Worm (Caenorhabditis elegans) whole organism, young adult: ENCODE measurements around the gene T14B4.5.

Source experiments
- F22D6.2 ChIP-seq: sonication (generic microtip); optimal IDR thresholded peaks from 2 replicates; lab custom pipeline; 2016; ENCODE audit warnings: mild to moderate bottlenecking, missing genetic modification characterization, missing compliant biosample characterization
- Y67H2A.10 ChIP-seq: fragments of 200-800 bp; sonication (Bioruptor generic); conservative IDR thresholded peaks from 2 replicates; pipeline ENCODE4 v1.3.6; 2022; ENCODE audit warnings: missing genetic modification reagents, missing genetic modification characterization, missing compliant biosample characterization
- ama-1 ChIP-seq, 3 experiments: fragments of 150-350 bp in 1 of 3; sonication (generic microtip) in 2 of 3; optimal IDR thresholded peaks; 2 replicates each; lab custom pipeline; 2014 to 2018; ENCODE audit warnings: missing biosample characterization in 2 of 3, missing genetic modification characterization in 2 of 3, missing genetic modification reagents in 2 of 3
- atf-7 ChIP-seq: sonication (generic microtip); optimal IDR thresholded peaks from 2 replicates; lab custom pipeline; 2017; ENCODE audit warnings: mild to moderate bottlenecking, missing genetic modification characterization, missing compliant biosample characterization
- bed-1 ChIP-seq: fragments of 200-800 bp; sonication (Bioruptor generic); IDR thresholded peaks from 2 replicates; pipeline ENCODE4 v1.3.6; 2022; ENCODE audit warnings: missing genetic modification reagents, missing genetic modification characterization, missing compliant biosample characterization
- bed-2 ChIP-seq: fragments of 200-800 bp; sonication (Bioruptor generic); IDR thresholded peaks from 2 replicates; pipeline ENCODE4 v1.3.6; 2022; ENCODE audit warnings: missing genetic modification reagents, missing genetic modification characterization, missing compliant biosample characterization
- ceh-91 ChIP-seq: fragments of 200-800 bp; sonication (Bioruptor generic); IDR thresholded peaks from 2 replicates; pipeline ENCODE4 v1.3.6; 2022; ENCODE audit warnings: missing genetic modification reagents, missing genetic modification characterization, missing compliant biosample characterization
- dpl-1 ChIP-seq: fragments of 150-350 bp; optimal IDR thresholded peaks from 2 replicates; lab custom pipeline; 2014; ENCODE audit warnings: missing biosample characterization, missing genetic modification reagents, missing genetic modification characterization
- egl-18 ChIP-seq: fragments of 200-800 bp; sonication (Bioruptor generic); IDR thresholded peaks from 2 replicates; pipeline ENCODE4 v1.3.6; 2022; ENCODE audit warnings: missing genetic modification reagents, missing genetic modification characterization, missing compliant biosample characterization
- hmg-20 ChIP-seq: fragments of 200-800 bp; sonication (Bioruptor generic); IDR thresholded peaks from 2 replicates; pipeline ENCODE4 v1.3.6; 2022; ENCODE audit warnings: missing genetic modification reagents, missing genetic modification characterization, missing compliant biosample characterization
- sptf-2 ChIP-seq: fragments of 200-800 bp; sonication (Bioruptor generic); optimal IDR thresholded peaks from 2 replicates; lab custom pipeline; 2018; ENCODE audit warnings: mild to moderate bottlenecking, missing genetic modification characterization, missing compliant biosample characterization
- unc-130 ChIP-seq: sonication (generic microtip); optimal IDR thresholded peaks from 2 replicates; lab custom pipeline; 2016; ENCODE audit warnings: missing genetic modification reagents, missing genetic modification characterization, missing compliant biosample characterization
- unc-62 ChIP-seq: fragments of 150-350 bp; optimal IDR thresholded peaks from 2 replicates; lab custom pipeline; 2014; ENCODE audit warnings: missing biosample characterization, missing genetic modification reagents, missing genetic modification characterization
- zfh-2 ChIP-seq: fragments of 200-800 bp; sonication (Bioruptor generic); conservative IDR thresholded peaks from 2 replicates; pipeline ENCODE4 v1.3.6; 2022; ENCODE audit warnings: missing genetic modification reagents, missing genetic modification characterization, missing compliant biosample characterization

DNA sequence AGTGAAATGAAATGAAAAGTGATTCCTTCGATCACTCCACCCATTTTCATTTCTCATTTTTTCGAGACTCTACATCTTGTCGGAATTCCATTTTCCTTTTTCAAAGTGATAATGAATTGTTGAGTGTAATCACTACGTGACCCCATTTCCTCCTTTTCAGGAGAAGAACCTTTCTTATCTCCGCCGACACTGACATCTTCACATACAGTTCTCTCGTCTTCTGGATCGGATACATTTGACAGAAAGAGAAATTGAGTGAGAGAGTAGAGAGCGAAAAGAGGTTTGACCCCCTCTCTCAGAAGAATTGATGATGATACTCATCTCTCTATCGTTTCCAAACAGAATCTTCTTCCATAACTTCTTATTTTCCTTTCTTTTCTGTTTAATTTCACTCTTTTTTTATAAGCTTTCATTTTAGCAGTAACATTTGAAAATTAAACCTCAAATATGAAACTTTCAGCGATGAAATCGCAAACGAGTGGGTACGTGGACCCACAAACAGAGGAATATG lies 2.8 kb upstream of the T14B4.5 start, which contains the start of gene dpy-2:
- TF ChIP-seq egl-18 (GFP tag; lab: Robert Waterston, UW) (no peak), atf-7 (tag; lab: Kevin White, UChicago) (no peak), ama-1 (optimal IDR thresholded peaks at IDR 0.05; lab: Kevin White, UChicago) (no peak), ama-1 (GFP tag; optimal IDR thresholded peaks at IDR 0.05; lab: Kevin White, UChicago) (no peak), Y67H2A.10 (GFP tag; lab: Robert Waterston, UW) (no peak), hmg-20 (GFP tag; lab: Robert Waterston, UW) (no peak), unc-62 (GFP tag; lab: Kevin White, UChicago) (no peak), bed-1 (GFP tag; lab: Robert Waterston, UW) (no peak), zfh-2 (GFP tag; lab: Robert Waterston, UW) (no peak), ceh-91 (no peak), sptf-2 (GFP tag; lab: Kevin White, UChicago) (no peak), dpl-1 (GFP tag; lab: Kevin White, UChicago) (no peak), bed-2 (GFP tag; lab: Robert Waterston, UW) (no peak), F22D6.2 (tag; lab: Kevin White, UChicago) (no peak), unc-130 (no peak)
